Worm (Caenorhabditis elegans): ENCODE data around the gene usp-4.
A peak's percentile ranks its signal among the peaks of the same experiment; 100 is the strongest.

The usp-4 gene

DNA sequence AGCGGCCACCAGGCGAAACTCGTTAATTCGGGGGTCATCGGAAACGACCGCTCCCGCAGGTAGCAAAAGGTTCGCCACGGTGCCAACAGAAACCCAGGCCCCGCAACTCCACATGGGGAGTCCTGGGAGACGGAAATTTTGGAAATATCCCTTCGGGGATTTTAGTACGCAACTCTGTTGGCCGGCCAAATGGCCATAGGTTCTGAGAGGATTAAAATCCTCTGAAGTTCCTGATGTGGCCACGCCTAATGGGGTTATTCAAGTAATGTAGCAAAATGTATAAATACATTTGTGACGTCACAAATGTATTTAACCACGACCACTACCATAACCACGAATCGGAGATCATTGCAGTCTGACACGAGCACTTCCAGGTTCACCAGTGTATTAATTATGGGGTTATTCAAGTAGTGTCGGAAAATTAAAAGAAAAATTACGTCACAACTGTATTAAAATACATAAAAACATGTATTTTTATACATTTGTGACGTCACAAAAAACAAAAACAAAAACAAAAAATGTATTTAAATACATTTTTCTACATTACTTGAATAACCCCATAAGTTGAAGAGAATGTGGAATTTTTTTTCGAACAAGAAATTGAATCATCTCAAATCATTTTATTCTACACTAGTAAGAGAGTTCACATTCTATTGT is 36.3 kb downstream of the usp-4 start:
- no peak for TF ChIP-seq T22C8.4 (GFP tag; IDR thresholded peaks at IDR 0.05)
- no peak for TF ChIP-seq ztf-23 (GFP tag; IDR thresholded peaks at IDR 0.05)
- no peak for TF ChIP-seq med-1 (GFP tag; optimal IDR thresholded peaks at IDR 0.05; ENCODE audit: insufficient read depth)
- TF ChIP-seq tab-1 (GFP tag; IDR thresholded peaks at IDR 0.05) = no peak
- TF ChIP-seq ref-1 (GFP tag; conservative IDR thresholded peaks at IDR 0.05) = no peak
- no peak for TF ChIP-seq flt-1 (GFP tag; IDR thresholded peaks at IDR 0.05)
- TF ChIP-seq cog-1 (tag; optimal IDR thresholded peaks at IDR 0.05) = no peak
- TF ChIP-seq ztf-29 (GFP tag; IDR thresholded peaks at IDR 0.05) = no peak
- TF ChIP-seq klf-2 (GFP tag; conservative IDR thresholded peaks at IDR 0.05) = no peak

DNA sequence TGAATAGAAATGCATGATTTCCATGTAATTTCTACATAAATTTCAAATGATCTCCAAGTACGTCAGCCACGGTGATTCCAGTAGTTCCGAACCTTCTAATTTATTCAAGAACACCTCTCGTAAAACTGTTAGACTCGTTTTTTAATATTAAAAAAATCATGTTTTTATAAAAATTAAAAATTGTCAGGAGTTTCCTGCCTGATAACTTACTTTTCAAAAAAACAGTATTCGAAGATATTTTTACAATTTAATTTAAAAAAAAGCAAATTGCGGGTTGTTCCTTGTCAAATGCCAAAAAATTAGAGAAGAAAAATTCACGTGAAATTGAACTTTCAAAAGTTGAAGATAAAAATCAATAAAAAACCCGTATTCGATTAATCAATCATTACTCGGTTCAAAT is 38.4 kb downstream of the usp-4 start, which contains the start of the genes C17H12.3 and C17H12.12:
Gene C17H12.3, minus strand, starts transcription at position 101 of the 400 bp plus-strand sequence.
Gene C17H12.12, plus strand, starts transcription at position 396 of the 400 bp plus-strand sequence.
- no peak for TF ChIP-seq klf-2 (GFP tag; conservative IDR thresholded peaks at IDR 0.05)
- no peak for TF ChIP-seq ztf-29 (GFP tag; IDR thresholded peaks at IDR 0.05)
- TF ChIP-seq med-1 (GFP tag; optimal IDR thresholded peaks at IDR 0.05; ENCODE audit: insufficient read depth) = no peak
- TF ChIP-seq ref-1 (GFP tag; conservative IDR thresholded peaks at IDR 0.05) = no peak
- no peak for TF ChIP-seq flt-1 (GFP tag; IDR thresholded peaks at IDR 0.05)
- TF ChIP-seq ztf-23 (GFP tag; IDR thresholded peaks at IDR 0.05) = no peak
- no peak for TF ChIP-seq cog-1 (tag; optimal IDR thresholded peaks at IDR 0.05)
- no peak for TF ChIP-seq tab-1 (GFP tag; IDR thresholded peaks at IDR 0.05)
- no peak for TF ChIP-seq T22C8.4 (GFP tag; IDR thresholded peaks at IDR 0.05)

DNA sequence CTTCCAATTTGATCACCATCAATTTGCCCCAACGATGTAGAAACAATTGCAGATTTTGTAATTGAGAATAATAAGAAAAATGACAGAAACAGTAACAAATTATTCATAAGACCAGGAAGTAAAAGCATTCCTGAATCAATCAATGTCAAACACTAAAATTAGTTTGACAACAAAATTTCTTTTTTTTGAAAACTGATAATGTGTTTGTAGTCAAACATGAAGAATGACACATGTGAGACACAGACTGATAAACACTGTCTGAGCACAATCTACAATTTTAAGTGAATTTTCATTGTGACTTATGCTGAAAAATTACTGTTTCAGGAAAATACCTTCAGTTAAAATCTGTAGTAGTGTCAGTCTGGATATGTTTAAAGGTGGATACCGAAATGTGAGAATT is 45.0 kb downstream of the usp-4 start, which contains the start of the genes cest-4 and C17H12.11:
Gene cest-4, minus strand, starts transcription at position 206 of the 400 bp plus-strand sequence.
Gene C17H12.11, plus strand, starts transcription at position 256 of the 400 bp plus-strand sequence.
- TF ChIP-seq tab-1 (GFP tag; IDR thresholded peaks at IDR 0.05) (no peak), ztf-29 (GFP tag; IDR thresholded peaks at IDR 0.05) (no peak), med-1 (GFP tag; optimal IDR thresholded peaks at IDR 0.05; ENCODE audit: insufficient read depth) (no peak), cog-1 (tag; optimal IDR thresholded peaks at IDR 0.05) (no peak)

ce11 chrIV:6803294-6803693 is 46.2 kb downstream of the usp-4 start:
- no peak for TF ChIP-seq klf-2 (GFP tag; conservative IDR thresholded peaks at IDR 0.05)

DNA sequence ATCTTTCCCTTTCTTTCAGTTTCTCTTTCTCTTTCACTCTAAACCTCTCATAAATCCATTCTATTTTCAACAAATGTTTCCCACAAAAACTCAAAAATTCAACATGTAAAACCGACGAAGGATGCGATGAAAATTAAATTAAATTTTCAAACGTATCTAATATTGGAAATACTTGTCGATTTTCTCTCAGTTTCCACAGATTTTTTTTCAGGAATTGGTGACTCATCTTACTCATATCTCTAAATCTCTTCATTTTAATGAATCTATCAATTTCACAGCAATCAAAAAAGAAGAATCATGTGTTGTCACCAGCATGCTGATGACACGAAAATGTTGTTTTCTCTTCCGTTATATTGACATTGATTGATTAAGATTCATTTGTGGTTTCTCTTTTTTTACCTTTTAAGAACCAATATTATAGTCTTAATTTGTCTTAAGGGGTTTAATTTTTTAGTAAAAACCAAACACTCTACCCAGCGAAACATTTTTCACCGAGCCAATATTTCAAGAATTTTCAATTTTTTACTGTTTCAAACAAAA is 46.8 kb downstream of the usp-4 start:
- no peak for TF ChIP-seq T22C8.4 (GFP tag; IDR thresholded peaks at IDR 0.05)
- no peak for TF ChIP-seq klf-2 (GFP tag; conservative IDR thresholded peaks at IDR 0.05)
- TF ChIP-seq cog-1 (tag; optimal IDR thresholded peaks at IDR 0.05) = no peak
- no peak for TF ChIP-seq med-1 (GFP tag; optimal IDR thresholded peaks at IDR 0.05; ENCODE audit: insufficient read depth)
- TF ChIP-seq ztf-29 (GFP tag; IDR thresholded peaks at IDR 0.05) = no peak
- no peak for TF ChIP-seq ref-1 (GFP tag; conservative IDR thresholded peaks at IDR 0.05)
- TF ChIP-seq flt-1 (GFP tag; IDR thresholded peaks at IDR 0.05) = no peak

DNA sequence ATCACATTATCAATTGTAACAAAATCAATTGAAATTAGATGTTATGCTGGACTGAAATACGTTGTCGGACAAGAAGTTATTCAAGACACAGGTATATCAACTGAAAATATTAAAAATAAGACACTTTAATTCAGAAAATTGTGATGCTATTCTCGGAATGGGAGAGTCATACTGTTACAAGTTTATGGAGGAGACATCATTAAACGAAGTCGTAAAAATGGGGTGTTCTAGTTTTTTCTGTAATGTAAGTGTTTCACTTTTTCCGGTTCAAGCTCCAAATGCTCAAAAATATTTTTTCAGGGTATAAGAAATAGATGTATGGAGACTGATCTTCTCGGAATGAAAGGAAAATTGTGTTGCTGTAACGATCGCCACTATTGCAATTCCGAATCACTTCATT is 47.7 kb downstream of the usp-4 start, which contains the start of gene C17H12.37:
Gene C17H12.37, plus strand, starts transcription at position 301 of the 400 bp plus-strand sequence.
- TF ChIP-seq cog-1 (tag; optimal IDR thresholded peaks at IDR 0.05) (no peak), klf-2 (GFP tag; conservative IDR thresholded peaks at IDR 0.05) (no peak), T22C8.4 (GFP tag; IDR thresholded peaks at IDR 0.05) (no peak), tab-1 (GFP tag; IDR thresholded peaks at IDR 0.05) (no peak), flt-1 (GFP tag; IDR thresholded peaks at IDR 0.05) (no peak), med-1 (GFP tag; optimal IDR thresholded peaks at IDR 0.05; ENCODE audit: insufficient read depth) (no peak), ztf-29 (GFP tag; IDR thresholded peaks at IDR 0.05) (no peak), ztf-23 (GFP tag; IDR thresholded peaks at IDR 0.05) (no peak), ref-1 (GFP tag; conservative IDR thresholded peaks at IDR 0.05) (no peak)

- TF ChIP-seq T22C8.4 (GFP tag; IDR thresholded peaks at IDR 0.05) (no peak), med-1 (GFP tag; optimal IDR thresholded peaks at IDR 0.05; ENCODE audit: insufficient read depth) (no peak), ztf-29 (GFP tag; IDR thresholded peaks at IDR 0.05) (no peak)
Observed at ce11 chrIV:6806475-6807063, 49.5 kb downstream of the usp-4 start, which contains the start of gene C17H12.10. C17H12.10 (plus strand) TSS chrIV:6806799.

DNA sequence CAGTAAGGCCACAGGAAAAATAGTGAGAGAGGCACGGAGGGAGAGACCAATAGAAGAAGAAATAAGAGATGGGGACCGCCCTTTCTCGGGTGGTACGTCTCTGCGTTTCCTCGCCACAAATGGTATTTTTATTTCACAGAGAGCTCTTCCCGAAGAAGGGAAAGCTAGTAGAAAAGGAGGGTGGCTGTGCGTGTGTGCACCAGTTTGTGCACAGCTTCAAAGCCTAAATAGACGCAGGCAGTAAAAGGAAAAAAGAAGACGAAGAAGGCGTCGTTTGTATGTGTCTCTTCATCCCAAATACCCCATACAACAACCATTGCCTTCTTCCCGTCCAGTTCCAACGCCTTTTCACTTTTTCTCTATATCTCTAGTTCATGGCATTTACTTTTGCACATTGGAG is 52.6 kb downstream of the usp-4 start:
- TF ChIP-seq flt-1 (GFP tag; IDR thresholded peaks at IDR 0.05) = no peak
- no peak for TF ChIP-seq T22C8.4 (GFP tag; IDR thresholded peaks at IDR 0.05)
- TF ChIP-seq cog-1 (tag; optimal IDR thresholded peaks at IDR 0.05) = peak; percentile 48

DNA sequence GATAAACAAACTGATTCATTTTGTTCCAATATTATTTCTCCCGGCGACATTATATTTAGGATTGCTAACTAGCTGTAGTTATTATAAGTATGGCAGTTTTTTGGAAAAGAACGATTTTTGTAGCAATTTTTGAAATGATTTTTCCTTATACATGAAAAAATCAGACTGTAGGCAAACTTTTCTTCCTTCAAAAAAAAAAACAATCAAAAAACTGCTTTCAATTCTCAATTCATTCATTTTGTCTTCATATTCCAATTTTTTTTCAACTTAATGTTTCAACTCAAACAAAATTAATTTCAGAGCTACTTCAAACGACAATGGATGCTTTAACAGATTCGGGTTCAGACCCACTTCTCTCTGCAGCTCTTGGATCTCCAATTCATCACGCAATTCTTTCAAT is 54.7 kb downstream of the usp-4 start, which contains the start of gene ceh-48:
Gene ceh-48, plus strand, starts transcription at position 301 of the 400 bp plus-strand sequence.
- TF ChIP-seq ztf-23 (GFP tag; IDR thresholded peaks at IDR 0.05) (no peak), flt-1 (GFP tag; IDR thresholded peaks at IDR 0.05) (no peak), klf-2 (GFP tag; conservative IDR thresholded peaks at IDR 0.05) (no peak), ref-1 (GFP tag; conservative IDR thresholded peaks at IDR 0.05) (no peak), med-1 (GFP tag; optimal IDR thresholded peaks at IDR 0.05; ENCODE audit: insufficient read depth) (no peak), T22C8.4 (GFP tag; IDR thresholded peaks at IDR 0.05) (no peak), cog-1 (tag; optimal IDR thresholded peaks at IDR 0.05) (no peak)
